Fruit fly (Drosophila melanogaster) whole organism, embryonic: ENCODE measurements around the gene Hexo1.
A peak's percentile ranks its signal among the peaks of the same experiment; 100 is the strongest.

Experiments used
- Aef1 ChIP-seq: fragments of 200-800 bp; sonication (Bioruptor generic); IDR thresholded peaks from 3 replicates; pipeline ENCODE4 v1.3.6; 2022; ENCODE audit warnings: missing biosample characterization, missing genetic modification characterization
- Atf3 ChIP-seq: fragments of 200-800 bp; sonication (Bioruptor generic); optimal IDR thresholded peaks from 3 replicates; lab custom pipeline; 2016; ENCODE audit warnings: missing biosample characterization, missing genetic modification characterization
- Blimp-1 ChIP-seq: fragments of 200-800 bp; sonication (Bioruptor generic); optimal IDR thresholded peaks from 3 replicates; lab custom pipeline; 2018; ENCODE audit warnings: missing biosample characterization, missing genetic modification characterization, mild to moderate bottlenecking, moderate library complexity, missing genetic modification reagents
- CG11085 ChIP-seq: fragments of 200-800 bp; sonication (Bioruptor generic); IDR thresholded peaks from 2 replicates; pipeline ENCODE4 v1.3.6; 2022; ENCODE audit warnings: missing biosample characterization, missing genetic modification characterization
- CG12236 ChIP-seq: fragments of 200-800 bp; sonication (Bioruptor generic); optimal IDR thresholded peaks from 2 replicates; lab custom pipeline; 2016; ENCODE audit warnings: missing biosample characterization, missing genetic modification characterization
- CG1233 ChIP-seq: fragments of 200-800 bp; sonication (Bioruptor generic); optimal IDR thresholded peaks from 4 replicates; lab custom pipeline; 2018; ENCODE audit warnings: missing biosample characterization, mild to moderate bottlenecking, missing genetic modification characterization
- CG12391 ChIP-seq: fragments of 200-800 bp; sonication (Bioruptor generic); optimal IDR thresholded peaks from 3 replicates; lab custom pipeline; 2018; ENCODE audit warnings: missing biosample characterization, mild to moderate bottlenecking, missing genetic modification characterization, moderate library complexity
- CG13424 ChIP-seq: fragments of 200-800 bp; sonication (Bioruptor generic); optimal IDR thresholded peaks from 2 replicates; lab custom pipeline; 2019; ENCODE audit warnings: missing biosample characterization, mild to moderate bottlenecking, missing genetic modification characterization, moderate library complexity
- CG13894 ChIP-seq: fragments of 200-800 bp; sonication (Bioruptor generic); optimal IDR thresholded peaks from 3 replicates; lab custom pipeline; 2018; ENCODE audit warnings: missing biosample characterization, mild to moderate bottlenecking, missing genetic modification characterization, moderate library complexity
- CG14860 ChIP-seq: fragments of 200-800 bp; sonication (Bioruptor generic); IDR thresholded peaks from 3 replicates; pipeline ENCODE4 v1.3.6; 2022; ENCODE audit warnings: missing biosample characterization, missing genetic modification characterization; ENCODE audit not compliant: partially characterized antibody
- CG15514 ChIP-seq: fragments of 200-800 bp; sonication (Bioruptor generic); optimal IDR thresholded peaks from 3 replicates; lab custom pipeline; 2017; ENCODE audit warnings: missing biosample characterization, missing genetic modification characterization, mild to moderate bottlenecking, moderate library complexity, missing genetic modification reagents
- CG16813 ChIP-seq: fragments of 200-800 bp; sonication (Bioruptor generic); IDR thresholded peaks from 3 replicates; pipeline ENCODE4 v1.3.6; 2022; ENCODE audit warnings: missing biosample characterization, missing genetic modification characterization; ENCODE audit not compliant: partially characterized antibody
- CG16863 ChIP-seq: fragments of 200-800 bp; sonication (Bioruptor generic); optimal IDR thresholded peaks from 3 replicates; lab custom pipeline; 2016; ENCODE audit warnings: missing biosample characterization, missing genetic modification characterization
- CG17361 ChIP-seq: fragments of 200-800 bp; sonication (Bioruptor generic); IDR thresholded peaks from 3 replicates; pipeline ENCODE4 v1.3.6; 2022; ENCODE audit warnings: missing biosample characterization, missing genetic modification characterization
- CG17612 ChIP-seq: fragments of 200-800 bp; sonication (Bioruptor generic); IDR thresholded peaks from 2 replicates; pipeline ENCODE4 v1.3.6; 2022; ENCODE audit warnings: missing biosample characterization, missing genetic modification characterization
- CG2129 ChIP-seq: fragments of 200-800 bp; sonication (Bioruptor generic); IDR thresholded peaks from 2 replicates; pipeline ENCODE4 v1.3.6; 2022; ENCODE audit warnings: missing biosample characterization, missing genetic modification characterization; ENCODE audit not compliant: partially characterized antibody
- CG2202 ChIP-seq: fragments of 200-800 bp; sonication (Bioruptor generic); optimal IDR thresholded peaks from 2 replicates; lab custom pipeline; 2018; ENCODE audit warnings: missing biosample characterization, mild to moderate bottlenecking, missing genetic modification characterization
- CG31441 ChIP-seq: fragments of 200-800 bp; sonication (Bioruptor generic); IDR thresholded peaks from 2 replicates; pipeline ENCODE4 v1.3.6; 2022; ENCODE audit warnings: missing biosample characterization, missing genetic modification characterization
- CG4854 ChIP-seq: fragments of 200-800 bp; sonication (Bioruptor generic); optimal IDR thresholded peaks from 2 replicates; lab custom pipeline; 2016; ENCODE audit warnings: missing biosample characterization, missing genetic modification characterization, inconsistent platforms
- CG6683 ChIP-seq: fragments of 200-800 bp; sonication (Bioruptor generic); optimal IDR thresholded peaks from 2 replicates; lab custom pipeline; 2017; ENCODE audit warnings: missing biosample characterization, mild to moderate bottlenecking, missing genetic modification characterization, missing genetic modification reagents
- CG7745 ChIP-seq: fragments of 200-800 bp; sonication (Bioruptor generic); optimal IDR thresholded peaks from 2 replicates; lab custom pipeline; 2018; ENCODE audit warnings: missing biosample characterization, mild to moderate bottlenecking, missing genetic modification characterization, moderate library complexity
- CG7786 ChIP-seq: fragments of 200-800 bp; sonication (Bioruptor generic); optimal IDR thresholded peaks from 2 replicates; lab custom pipeline; 2016; ENCODE audit warnings: missing biosample characterization, missing genetic modification characterization
- CG7963 ChIP-seq: fragments of 200-800 bp; sonication (Bioruptor generic); IDR thresholded peaks from 3 replicates; pipeline ENCODE4 v1.3.6; 2022; ENCODE audit warnings: missing biosample characterization, missing genetic modification characterization; ENCODE audit not compliant: partially characterized antibody
- CG8089 ChIP-seq: fragments of 200-800 bp; sonication (Bioruptor generic); optimal IDR thresholded peaks from 3 replicates; lab custom pipeline; 2016; ENCODE audit warnings: missing biosample characterization, missing genetic modification characterization
- D19B ChIP-seq: fragments of 200-800 bp; sonication (Bioruptor generic); optimal IDR thresholded peaks from 2 replicates; lab custom pipeline; 2017; ENCODE audit warnings: missing biosample characterization, mild to moderate bottlenecking, missing genetic modification characterization
- GATAe ChIP-seq: fragments of 200-800 bp; sonication (Bioruptor generic); conservative IDR thresholded peaks from 2 replicates; pipeline ENCODE4 v1.3.6; 2022; ENCODE audit warnings: missing biosample characterization, missing genetic modification characterization
- HHEX ChIP-seq: fragments of 200-800 bp; sonication (Bioruptor generic); optimal IDR thresholded peaks from 3 replicates; lab custom pipeline; 2017; ENCODE audit warnings: missing biosample characterization, mild to moderate bottlenecking, missing genetic modification characterization, missing genetic modification reagents
- HmgD ChIP-seq: fragments of 200-800 bp; sonication (Bioruptor generic); optimal IDR thresholded peaks from 3 replicates; lab custom pipeline; 2016; ENCODE audit warnings: missing biosample characterization, missing genetic modification characterization
- Hmx ChIP-seq: fragments of 200-800 bp; sonication (Bioruptor generic); optimal IDR thresholded peaks from 2 replicates; lab custom pipeline; 2016; ENCODE audit warnings: missing biosample characterization, missing genetic modification characterization
- Kr ChIP-seq: fragments of 200-800 bp; sonication (Bioruptor generic); optimal IDR thresholded peaks from 2 replicates; lab custom pipeline; 2017; ENCODE audit warnings: missing biosample characterization, mild to moderate bottlenecking, missing genetic modification characterization
- NC2β ChIP-seq: fragments of 200-800 bp; sonication (Bioruptor generic); optimal IDR thresholded peaks from 2 replicates; lab custom pipeline; 2016; ENCODE audit warnings: missing biosample characterization, missing genetic modification characterization
- Nf-YA ChIP-seq: fragments of 200-800 bp; sonication (Bioruptor generic); IDR thresholded peaks from 2 replicates; pipeline ENCODE4 v1.3.6; 2022; ENCODE audit warnings: missing biosample characterization, missing genetic modification characterization
- Oli ChIP-seq: fragments of 200-800 bp; sonication (Bioruptor generic); optimal IDR thresholded peaks from 2 replicates; lab custom pipeline; 2018; ENCODE audit warnings: missing biosample characterization, mild to moderate bottlenecking, missing genetic modification characterization, moderate library complexity
- Opbp ChIP-seq: fragments of 200-800 bp; sonication (Bioruptor generic); IDR thresholded peaks from 3 replicates; pipeline ENCODE4 v1.3.6; 2022; ENCODE audit warnings: missing biosample characterization, missing genetic modification characterization; ENCODE audit not compliant: partially characterized antibody
- Rfx ChIP-seq: fragments of 200-800 bp; sonication (Bioruptor generic); IDR thresholded peaks from 2 replicates; pipeline ENCODE4 v1.3.6; 2022; ENCODE audit warnings: missing biosample characterization, missing genetic modification characterization
- Stat92E ChIP-seq, 3 experiments: fragments of >200 bp in 2 of 3; fragments of 200-800 bp in 1 of 3; sonication (Bioruptor generic) in 1 of 3; optimal IDR thresholded peaks; 2 replicates each; lab custom pipeline; 2017 to 2019; ENCODE audit warnings: missing biosample characterization in 3 of 3, missing genetic modification characterization in 3 of 3, mild to moderate bottlenecking in 1 of 3, moderate library complexity in 1 of 3
- br ChIP-seq: fragments of >200 bp; optimal IDR thresholded peaks from 2 replicates; lab custom pipeline; 2017
- eve ChIP-seq, 2 experiments: fragments of >200 bp; optimal IDR thresholded peaks; 2 replicates each; lab custom pipeline; 2017; ENCODE audit warnings: missing biosample characterization in 2 of 2, missing genetic modification characterization in 2 of 2
- fd3F ChIP-seq: fragments of 200-800 bp; sonication (Bioruptor generic); optimal IDR thresholded peaks from 2 replicates; lab custom pipeline; 2018; ENCODE audit warnings: missing biosample characterization, mild to moderate bottlenecking, missing genetic modification characterization, moderate library complexity
- insv ChIP-seq, 2 experiments: fragments of 200-800 bp; sonication (Bioruptor generic); optimal IDR thresholded peaks; 3 replicates each; lab custom pipeline; 2016 to 2018; ENCODE audit warnings: missing biosample characterization in 2 of 2, missing genetic modification characterization in 2 of 2
- jumu ChIP-seq: fragments of 200-800 bp; sonication (Bioruptor generic); optimal IDR thresholded peaks from 3 replicates; lab custom pipeline; 2016; ENCODE audit warnings: missing biosample characterization, missing genetic modification characterization
- lilli ChIP-seq: fragments of 200-800 bp; sonication (Bioruptor generic); optimal IDR thresholded peaks from 3 replicates; lab custom pipeline; 2016; ENCODE audit warnings: missing biosample characterization, missing genetic modification characterization
- mirr ChIP-seq: fragments of 200-800 bp; sonication (Bioruptor generic); optimal IDR thresholded peaks from 3 replicates; lab custom pipeline; 2018; ENCODE audit warnings: missing biosample characterization, mild to moderate bottlenecking, missing genetic modification characterization
- pnt ChIP-seq: fragments of 200-800 bp; sonication (Bioruptor generic); optimal IDR thresholded peaks from 3 replicates; lab custom pipeline; 2016; ENCODE audit warnings: missing biosample characterization, missing genetic modification characterization
- seq ChIP-seq: fragments of 200-800 bp; sonication (Bioruptor generic); IDR thresholded peaks from 2 replicates; pipeline ENCODE4 v1.3.6; 2022; ENCODE audit warnings: missing biosample characterization, missing genetic modification characterization
- ssp ChIP-seq: fragments of 200-800 bp; sonication (Bioruptor generic); IDR thresholded peaks from 2 replicates; pipeline ENCODE4 v1.3.6; 2022; ENCODE audit warnings: missing biosample characterization, missing genetic modification characterization
- vvl ChIP-seq: fragments of 200-800 bp; sonication (Bioruptor generic); IDR thresholded peaks from 2 replicates; pipeline ENCODE4 v1.3.6; 2022; ENCODE audit warnings: missing biosample characterization, missing genetic modification characterization
- wdn ChIP-seq: fragments of 200-800 bp; sonication (Bioruptor generic); IDR thresholded peaks from 2 replicates; pipeline ENCODE4 v1.3.6; 2022; ENCODE audit warnings: missing biosample characterization, missing genetic modification characterization
- z ChIP-seq: fragments of 200-800 bp; sonication (Bioruptor generic); IDR thresholded peaks from 3 replicates; pipeline ENCODE4 v1.3.6; 2022; ENCODE audit warnings: missing biosample characterization, missing genetic modification characterization
- zen2 ChIP-seq: fragments of 200-800 bp; sonication (Bioruptor generic); IDR thresholded peaks from 3 replicates; pipeline ENCODE4 v1.3.6; 2022; ENCODE audit warnings: missing biosample characterization, missing genetic modification characterization; ENCODE audit not compliant: partially characterized antibody

Gene Hexo1

DNA sequence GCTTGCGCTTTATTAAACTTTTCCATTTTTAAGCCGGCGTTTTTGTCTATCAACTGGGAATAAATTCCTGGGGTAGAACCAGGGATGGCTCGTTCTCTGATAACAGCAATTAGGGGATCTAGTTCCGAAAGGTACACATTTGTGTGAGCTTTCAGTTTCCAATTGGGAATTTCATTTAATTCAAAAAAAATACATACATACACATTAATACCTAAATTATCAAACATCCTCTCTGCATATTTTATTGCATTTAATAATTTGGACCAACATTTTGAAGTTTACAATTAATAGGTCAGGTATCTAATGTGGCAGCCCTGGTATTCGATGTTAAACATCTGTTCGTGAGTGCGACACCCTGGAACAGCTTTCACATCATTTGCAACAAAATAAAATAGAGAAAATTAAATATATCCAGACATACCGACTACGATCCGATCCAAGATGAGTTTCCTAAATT, 29.3 kb upstream of the Hexo1 start, which contains the start of the genes CG15011 and CG1309 (continued):
- no peak for TF ChIP-seq CG16813
- peak; percentile 76 for TF ChIP-seq CG31441 (GFP tag; lab: Robert Waterston, UW)
- TF ChIP-seq Rfx (GFP tag; lab: Robert Waterston, UW) = peak; percentile 82; the same call in 1 of the 2 replicates
- TF ChIP-seq Oli (tag; lab: Kevin White, UChicago) = peak; percentile 67
- peak; percentile 70 for TF ChIP-seq CG12236 (GFP tag; lab: Kevin White, UChicago)
- TF ChIP-seq CG16863 (GFP tag; lab: Kevin White, UChicago) = peak; percentile 83
- TF ChIP-seq Aef1 (GFP tag; lab: Robert Waterston, UW) = peak; percentile 77
- peak; percentile 84 for TF ChIP-seq vvl (GFP tag; lab: Robert Waterston, UW)
- TF ChIP-seq ssp (GFP tag; lab: Robert Waterston, UW) = peak; percentile 66
- peak; percentile 71 for TF ChIP-seq wdn (GFP tag; lab: Robert Waterston, UW)
- TF ChIP-seq CG2202 (tag; lab: Kevin White, UChicago) = peak; percentile 31
- TF ChIP-seq CG7745 = no peak
- TF ChIP-seq GATAe (GFP tag; lab: Robert Waterston, UW) = peak; percentile 66
- no peak for TF ChIP-seq CG7963 (GFP tag; lab: Robert Waterston, UW)
- TF ChIP-seq CG8089 (GFP tag; lab: Kevin White, UChicago) = peak; percentile 71
- TF ChIP-seq CG14860 (GFP tag; lab: Robert Waterston, UW) = no peak
- no peak for TF ChIP-seq CG2129 (GFP tag; lab: Robert Waterston, UW)
- peak; percentile 73 for TF ChIP-seq fd3F (GFP tag; lab: Kevin White, UChicago)
- peak; percentile 82 for TF ChIP-seq CG13894 (tag; lab: Kevin White, UChicago)
- TF ChIP-seq Opbp (GFP tag; lab: Robert Waterston, UW) = no peak
- TF ChIP-seq CG12391 = peak; percentile 93
- no peak for TF ChIP-seq zen2
- TF ChIP-seq HmgD (GFP tag; lab: Kevin White, UChicago) = peak; percentile 72
- TF ChIP-seq CG17612 (GFP tag; lab: Robert Waterston, UW) = 0 out of 2 replicates have a peak, but pooled peaks have one; percentile 6
- peak; percentile 67 for TF ChIP-seq seq (GFP tag; lab: Robert Waterston, UW)
- TF ChIP-seq Atf3 (GFP tag; lab: Kevin White, UChicago) = peak; percentile 85
- peak; percentile 94 for TF ChIP-seq lilli (GFP tag; lab: Kevin White, UChicago)
- TF ChIP-seq D19B = peak; percentile 59
- TF ChIP-seq br = no peak
- peak; percentile 21 to 84 for TF ChIP-seq insv (GFP tag; optimal IDR thresholded peaks at IDR 0.05; lab: Kevin White, UChicago)
- TF ChIP-seq CG4854 (GFP tag; lab: Kevin White, UChicago) = peak; percentile 81
- TF ChIP-seq CG1233 (GFP tag; lab: Kevin White, UChicago) = peak; percentile 71
- TF ChIP-seq Stat92E (GFP tag; optimal IDR thresholded peaks at IDR 0.05; lab: Kevin White, UChicago) = peak in 1 of 3 experiments; percentile 35
- peak; percentile 88 for TF ChIP-seq CG17361 (GFP tag; lab: Robert Waterston, UW)
- TF ChIP-seq z (GFP tag; lab: Robert Waterston, UW) = no peak
- TF ChIP-seq NC2β = peak; percentile 85
- peak; percentile 90 for TF ChIP-seq CG13424 (tag; lab: Kevin White, UChicago)
- peak; percentile 49 for TF ChIP-seq CG6683 (GFP tag; lab: Kevin White, UChicago)
- TF ChIP-seq Blimp-1 (GFP tag; lab: Kevin White, UChicago) = peak; percentile 77
- no peak for TF ChIP-seq eve (GFP tag; optimal IDR thresholded peaks at IDR 0.05; lab: Kevin White, UChicago)
- peak; percentile 65 for TF ChIP-seq mirr
- TF ChIP-seq Hmx (GFP tag; lab: Kevin White, UChicago) = peak; percentile 72
- TF ChIP-seq CG7786 = peak; percentile 82
- no peak for TF ChIP-seq Nf-YA (GFP tag; lab: Robert Waterston, UW)
- peak; percentile 52 for TF ChIP-seq HHEX
- TF ChIP-seq Kr (GFP tag; lab: Kevin White, UChicago) = no peak
- peak; percentile 100 for TF ChIP-seq CG15514
- peak; percentile 81 for TF ChIP-seq jumu (GFP tag; lab: Kevin White, UChicago)
- TF ChIP-seq CG11085 (GFP tag; lab: Robert Waterston, UW) = no peak
- peak; percentile 67 for TF ChIP-seq pnt (GFP tag; lab: Kevin White, UChicago)
